Worm (Caenorhabditis elegans) whole organism, mixed stage, embryonic: Measurements from ENCODE around the gene Y82E9BR.20.

Experiments
- ceh-83 ChIP-seq: fragments of 200-800 bp; sonication (Bioruptor generic); optimal IDR thresholded peaks from 2 replicates; lab custom pipeline; 2018; ENCODE audit warnings: mild to moderate bottlenecking, missing genetic modification characterization, missing compliant biosample characterization
- mep-1 ChIP-seq: fragments of 150-350 bp; optimal IDR thresholded peaks from 2 replicates; lab custom pipeline; 2017; ENCODE audit warnings: missing biosample characterization, missing genetic modification reagents, missing genetic modification characterization, inconsistent platforms
- nhr-12 ChIP-seq: fragments of 150-350 bp; optimal IDR thresholded peaks from 2 replicates; lab custom pipeline; 2014; ENCODE audit warnings: missing biosample characterization, missing genetic modification characterization
- nhr-237 ChIP-seq: fragments of 150-350 bp; optimal IDR thresholded peaks from 2 replicates; lab custom pipeline; 2014; ENCODE audit warnings: missing biosample characterization, missing genetic modification characterization
- nhr-76 ChIP-seq: sonication (generic microtip); optimal IDR thresholded peaks from 2 replicates; lab custom pipeline; 2017; ENCODE audit warnings: missing biosample characterization, missing genetic modification characterization
- pha-4 ChIP-seq: fragments of 150-350 bp; optimal IDR thresholded peaks from 2 replicates; lab custom pipeline; 2018; ENCODE audit warnings: missing biosample characterization, missing genetic modification reagents, missing genetic modification characterization
- snpc-4 ChIP-seq: fragments of 150-350 bp; optimal IDR thresholded peaks from 2 replicates; lab custom pipeline; 2014; ENCODE audit warnings: missing biosample characterization, missing genetic modification characterization
- unc-62 ChIP-seq: fragments of 150-350 bp; optimal IDR thresholded peaks from 2 replicates; lab custom pipeline; 2014; ENCODE audit warnings: missing biosample characterization, missing genetic modification reagents, missing genetic modification characterization

- TF ChIP-seq mep-1 (no peak), unc-62 (GFP tag; lab: Kevin White, UChicago) (no peak), nhr-12 (tag; lab: Kevin White, UChicago) (no peak), pha-4 (tag; lab: Kevin White, UChicago) (no peak), nhr-76 (tag; lab: Kevin White, UChicago) (no peak), nhr-237 (no peak), snpc-4 (no peak), ceh-83 (GFP tag; lab: Kevin White, UChicago) (no peak)
These were observed 27.3 kb downstream of the Y82E9BR.20 start, which contains the start of gene pals-19 for ce11 chrIII:1401497-1401990.
